Fruit fly (Drosophila melanogaster): ENCODE results near the gene cDIP.

dm6 chr3R:21133951-21134350, 26.9 kb downstream of the cDIP start, which contains the start of gene Usp8:
- peak; percentile 25 for TF ChIP-seq CG3032 (tag; optimal IDR thresholded peaks at IDR 0.05)
- no peak for TF ChIP-seq CG6808 (GFP tag; optimal IDR thresholded peaks at IDR 0.05)
- TF ChIP-seq CG8319 (GFP tag; optimal IDR thresholded peaks at IDR 0.05): no peak
- TF ChIP-seq CG8119 (GFP tag; IDR thresholded peaks at IDR 0.05): no peak
- no peak for TF ChIP-seq lz (GFP tag; optimal IDR thresholded peaks at IDR 0.05)
- no peak for TF ChIP-seq CG16779 (tag; optimal IDR thresholded peaks at IDR 0.05)
- no peak for TF ChIP-seq Blimp-1 (GFP tag; optimal IDR thresholded peaks at IDR 0.05)
- TF ChIP-seq Sox102F (GFP tag; optimal IDR thresholded peaks at IDR 0.05): no peak
- no peak for TF ChIP-seq Sox15 (GFP tag; optimal IDR thresholded peaks at IDR 0.05)
- TF ChIP-seq CG3919 (GFP tag; optimal IDR thresholded peaks at IDR 0.05): no peak
- no peak for TF ChIP-seq cyc (GFP tag; optimal IDR thresholded peaks at IDR 0.05)
- TF ChIP-seq CG11762 (GFP tag; optimal IDR thresholded peaks at IDR 0.05; ENCODE audit: insufficient read depth): no peak
- no peak for TF ChIP-seq fd59A (GFP tag; optimal IDR thresholded peaks at IDR 0.05)
- TF ChIP-seq svp (GFP tag): no peak
